Worm (Caenorhabditis elegans) whole organism, L1 larva: Measurements from ENCODE around the gene F32D8.11.
A peak's percentile ranks its signal among the peaks of the same experiment; 100 is the strongest.

Experiments used
- aly-2 ChIP-seq: fragments of 150-350 bp; optimal IDR thresholded peaks from 2 replicates; lab custom pipeline; 2014; ENCODE audit warnings: missing biosample characterization, missing genetic modification characterization
- blmp-1 ChIP-seq: fragments of 150-350 bp; optimal IDR thresholded peaks from 2 replicates; lab custom pipeline; 2014; ENCODE audit warnings: missing biosample characterization, missing genetic modification characterization
- ceh-63 ChIP-seq: fragments of 200-800 bp; sonication (Bioruptor generic); optimal IDR thresholded peaks from 2 replicates; lab custom pipeline; 2018; ENCODE audit warnings: mild to moderate bottlenecking, missing genetic modification characterization, missing compliant biosample characterization
- ceh-82 ChIP-seq, 3 experiments: fragments of 150-350 bp in 1 of 3; sonication (generic microtip) in 2 of 3; optimal IDR thresholded peaks; 2 replicates each; lab custom pipeline; 2014 to 2017; ENCODE audit warnings: missing biosample characterization in 3 of 3, missing genetic modification characterization in 3 of 3
- dpl-1 ChIP-seq, 3 experiments: fragments of 150-350 bp in 2 of 3; sonication (generic microtip) in 1 of 3; optimal IDR thresholded peaks; 2 replicates each; lab custom pipeline; 2014 to 2017; ENCODE audit warnings: missing biosample characterization in 3 of 3, missing genetic modification characterization in 3 of 3, missing genetic modification reagents in 3 of 3
- dsc-1 ChIP-seq: sonication (generic microtip); optimal IDR thresholded peaks from 2 replicates; lab custom pipeline; 2016; ENCODE audit warnings: mild to moderate bottlenecking, missing genetic modification characterization, missing compliant biosample characterization
- efl-1 ChIP-seq, 4 experiments: fragments of 150-350 bp; optimal IDR thresholded peaks in 3 of 4; peaks in 1 of 4; 1 replicate in 1 of 4; 2 replicates in 3 of 4; lab custom pipeline; 2014; ENCODE audit warnings: missing biosample characterization in 2 of 4, missing genetic modification characterization in 2 of 4, missing genetic modification reagents in 2 of 4
- egl-13 ChIP-seq: sonication (generic microtip); optimal IDR thresholded peaks from 2 replicates; lab custom pipeline; 2016; ENCODE audit warnings: missing genotype, missing genetic modification reagents, missing genetic modification characterization, missing compliant biosample characterization
- elt-3 ChIP-seq, 6 experiments: fragments of 150-350 bp in 1 of 6; sonication (generic microtip); optimal IDR thresholded peaks; 2 replicates each; lab custom pipeline; 2017 to 2018; ENCODE audit warnings: missing biosample characterization in 6 of 6, missing genetic modification characterization in 6 of 6, inconsistent platforms in 1 of 6
- fkh-10 ChIP-seq: sonication (generic microtip); optimal IDR thresholded peaks from 2 replicates; lab custom pipeline; 2017; ENCODE audit warnings: missing biosample characterization, missing genetic modification reagents, missing genetic modification characterization
- fkh-4 ChIP-seq: sonication (generic microtip); optimal IDR thresholded peaks from 2 replicates; lab custom pipeline; 2016; ENCODE audit warnings: missing compliant biosample characterization, missing genetic modification characterization, borderline replicate concordance
- fkh-8 ChIP-seq: sonication (generic microtip); optimal IDR thresholded peaks from 2 replicates; lab custom pipeline; 2016; ENCODE audit warnings: mild to moderate bottlenecking, missing genetic modification characterization, missing compliant biosample characterization
- irx-1 ChIP-seq: sonication (generic microtip); optimal IDR thresholded peaks from 2 replicates; lab custom pipeline; 2016; ENCODE audit warnings: missing genetic modification characterization, missing compliant biosample characterization
- isw-1 ChIP-seq: fragments of 200-800 bp; sonication (Bioruptor generic); IDR thresholded peaks from 2 replicates; pipeline ENCODE4 v1.3.6; 2022; ENCODE audit warnings: missing genetic modification characterization, missing compliant biosample characterization
- lin-14 ChIP-seq: fragments of 200-800 bp; sonication (Bioruptor generic); optimal IDR thresholded peaks from 2 replicates; lab custom pipeline; 2018; ENCODE audit warnings: mild to moderate bottlenecking, missing genetic modification characterization, moderate library complexity, missing compliant biosample characterization
- lin-35 ChIP-seq, 2 experiments: fragments of 150-350 bp; optimal IDR thresholded peaks; 2 replicates each; lab custom pipeline; 2014; ENCODE audit warnings: missing biosample characterization in 2 of 2, missing genetic modification characterization in 2 of 2, missing genetic modification reagents in 2 of 2
- lsy-2 ChIP-seq, 2 experiments: fragments of 150-350 bp; optimal IDR thresholded peaks; 2 replicates each; lab custom pipeline; 2014; ENCODE audit warnings: missing biosample characterization in 2 of 2, missing genetic modification characterization in 2 of 2
- mab-9 ChIP-seq: fragments of 200-800 bp; sonication (Bioruptor generic); IDR thresholded peaks from 2 replicates; pipeline ENCODE4 v1.3.6; 2022; ENCODE audit warnings: missing genetic modification reagents, missing genetic modification characterization, missing compliant biosample characterization
- mdl-1 ChIP-seq, 2 experiments: fragments of 150-350 bp; optimal IDR thresholded peaks; 2 replicates each; lab custom pipeline; 2014 to 2017; ENCODE audit warnings: missing biosample characterization in 2 of 2, missing genetic modification characterization in 2 of 2, inconsistent platforms in 1 of 2
- mef-2 ChIP-seq: fragments of 150-350 bp; optimal IDR thresholded peaks from 2 replicates; lab custom pipeline; 2014; ENCODE audit warnings: missing biosample characterization, missing genetic modification characterization
- mep-1 ChIP-seq: fragments of 150-350 bp; optimal IDR thresholded peaks from 2 replicates; lab custom pipeline; 2014; ENCODE audit warnings: missing biosample characterization, missing genetic modification characterization
- nhr-19 ChIP-seq: fragments of 200-800 bp; sonication (Bioruptor generic); conservative IDR thresholded peaks from 2 replicates; pipeline ENCODE4 v1.3.6; 2022; ENCODE audit warnings: missing genetic modification characterization, missing compliant biosample characterization
- nhr-20 ChIP-seq: sonication (generic microtip); optimal IDR thresholded peaks from 2 replicates; lab custom pipeline; 2016; ENCODE audit warnings: mild to moderate bottlenecking, missing genetic modification characterization, missing compliant biosample characterization
- nhr-47 ChIP-seq: sonication (generic microtip); optimal IDR thresholded peaks from 2 replicates; lab custom pipeline; 2016; ENCODE audit warnings: mild to moderate bottlenecking, missing genetic modification characterization, moderate library complexity, missing compliant biosample characterization
- nhr-71 ChIP-seq: sonication (generic microtip); optimal IDR thresholded peaks from 2 replicates; lab custom pipeline; 2016; ENCODE audit warnings: mild to moderate bottlenecking, missing genetic modification characterization, moderate library complexity, missing compliant biosample characterization
- nhr-76 ChIP-seq: sonication (generic microtip); optimal IDR thresholded peaks from 2 replicates; lab custom pipeline; 2017; ENCODE audit warnings: missing biosample characterization, missing genetic modification characterization
- nhr-77 ChIP-seq: fragments of 150-350 bp; optimal IDR thresholded peaks from 2 replicates; lab custom pipeline; 2014; ENCODE audit warnings: missing biosample characterization, missing genetic modification characterization
- nhr-85 ChIP-seq: sonication (generic microtip); peaks from one replicate; lab custom pipeline; 2016; ENCODE audit warnings: missing genetic modification characterization, inconsistent platforms, missing compliant biosample characterization
- nhr-90 ChIP-seq: sonication (generic microtip); optimal IDR thresholded peaks from 2 replicates; lab custom pipeline; 2016; ENCODE audit warnings: mild to moderate bottlenecking, missing genetic modification characterization, missing compliant biosample characterization; ENCODE audit not compliant: poor library complexity
- rnt-1 ChIP-seq: sonication (generic microtip); optimal IDR thresholded peaks from 2 replicates; lab custom pipeline; 2016; ENCODE audit warnings: mild to moderate bottlenecking, missing genetic modification characterization, moderate library complexity, missing compliant biosample characterization
- snpc-4 ChIP-seq: fragments of 150-350 bp; optimal IDR thresholded peaks from 2 replicates; lab custom pipeline; 2014; ENCODE audit warnings: missing biosample characterization, missing genetic modification characterization
- snu-23 ChIP-seq: sonication (generic microtip); optimal IDR thresholded peaks from 2 replicates; lab custom pipeline; 2016; ENCODE audit warnings: missing genetic modification characterization, missing compliant biosample characterization
- sox-4 ChIP-seq: sonication (generic microtip); optimal IDR thresholded peaks from 2 replicates; lab custom pipeline; 2016; ENCODE audit warnings: missing genetic modification characterization, missing compliant biosample characterization
- sptf-1 ChIP-seq: fragments of 150-350 bp; optimal IDR thresholded peaks from 2 replicates; lab custom pipeline; 2014; ENCODE audit warnings: missing biosample characterization, missing genetic modification characterization
- swsn-7 ChIP-seq: sonication (generic microtip); optimal IDR thresholded peaks from 2 replicates; lab custom pipeline; 2016; ENCODE audit warnings: missing genetic modification characterization, missing compliant biosample characterization
- tbx-2 ChIP-seq: sonication (generic microtip); optimal IDR thresholded peaks from 2 replicates; lab custom pipeline; 2016; ENCODE audit warnings: missing genetic modification characterization, missing compliant biosample characterization
- unc-130 ChIP-seq: fragments of 150-350 bp; optimal IDR thresholded peaks from 2 replicates; lab custom pipeline; 2017; ENCODE audit warnings: missing biosample characterization, missing genetic modification characterization, inconsistent platforms
- unc-86 ChIP-seq: sonication (generic microtip); optimal IDR thresholded peaks from 2 replicates; lab custom pipeline; 2016; ENCODE audit warnings: missing genetic modification characterization, missing compliant biosample characterization
- xbp-1 ChIP-seq: sonication (generic microtip); optimal IDR thresholded peaks from 2 replicates; lab custom pipeline; 2016; ENCODE audit warnings: missing genetic modification characterization, missing compliant biosample characterization
- zag-1 ChIP-seq: fragments of 150-350 bp; optimal IDR thresholded peaks from 2 replicates; lab custom pipeline; 2014; ENCODE audit warnings: missing biosample characterization, missing genetic modification characterization
- ztf-4 ChIP-seq: fragments of 150-350 bp; optimal IDR thresholded peaks from 2 replicates; lab custom pipeline; 2014; ENCODE audit warnings: missing biosample characterization, missing genetic modification characterization

The F32D8.11 gene

ce11 chrV:10871457-10871861, 17.5 kb downstream of the F32D8.11 start (continued):
- TF ChIP-seq nhr-77 (peak; percentile 88), mef-2 (tag; lab: Kevin White, UChicago) (peak; percentile 10), nhr-90 (tag; lab: Kevin White, UChicago) (peak; percentile 54), mdl-1 (tag; optimal IDR thresholded peaks at IDR 0.05; lab: Kevin White, UChicago) (peak; percentile 79 to 95), zag-1 (tag; lab: Kevin White, UChicago) (no peak), unc-130 (tag; lab: Kevin White, UChicago) (peak; percentile 56), lsy-2 (tag; optimal IDR thresholded peaks at IDR 0.05; lab: Kevin White, UChicago) (peak; percentile 73 to 84), ztf-4 (peak; percentile 68), nhr-71 (peak; percentile 97), swsn-7 (tag; lab: Kevin White, UChicago) (peak; percentile 84), fkh-4 (tag; lab: Kevin White, UChicago) (no peak)

ce11 chrV:10870050-10870449, 18.9 kb downstream of the F32D8.11 start:
- peak in 1 of 2 experiments; percentile 26 for TF ChIP-seq mdl-1 (tag; optimal IDR thresholded peaks at IDR 0.05; lab: Kevin White, UChicago)
- TF ChIP-seq rnt-1 (tag; lab: Kevin White, UChicago), result peak; percentile 45
- peak; percentile 61 for TF ChIP-seq lin-14
- no peak for TF ChIP-seq sptf-1 (tag; lab: Kevin White, UChicago)
- TF ChIP-seq ceh-63 (GFP tag; lab: Kevin White, UChicago), result no peak
- peak; percentile 31 for TF ChIP-seq nhr-85 (tag; lab: Kevin White, UChicago)
- peak; percentile 63 for TF ChIP-seq nhr-71
- TF ChIP-seq nhr-19 (GFP tag; lab: Robert Waterston, UW), result peak; percentile 28
- peak; percentile 9 for TF ChIP-seq dsc-1 (tag; lab: Kevin White, UChicago)

- TF ChIP-seq ceh-82 (tag; optimal IDR thresholded peaks at IDR 0.05; lab: Kevin White, UChicago), result no peak
- TF ChIP-seq fkh-10, result peak; percentile 59
- TF ChIP-seq egl-13 (tag; lab: Kevin White, UChicago), result peak; percentile 77
- TF ChIP-seq fkh-8 (tag; lab: Kevin White, UChicago), result peak; percentile 80
- TF ChIP-seq nhr-85 (tag; lab: Kevin White, UChicago), result peak; percentile 88
- TF ChIP-seq mef-2 (tag; lab: Kevin White, UChicago), result peak; percentile 27
- TF ChIP-seq sox-4 (tag; lab: Kevin White, UChicago), result peak; percentile 27
- peak; percentile 14 for TF ChIP-seq mep-1 (tag; lab: Kevin White, UChicago)
- TF ChIP-seq efl-1 (optimal IDR thresholded peaks at IDR 0.05; lab: Kevin White, UChicago), result peak in 1 of 2 experiments; percentile 18
- TF ChIP-seq efl-1 (GFP tag; optimal IDR thresholded peaks at IDR 0.05 in 1 of 2; lab: Kevin White, UChicago), result no peak
- TF ChIP-seq snpc-4 (tag; lab: Kevin White, UChicago), result no peak
- peak; percentile 62 for TF ChIP-seq blmp-1
- no peak for TF ChIP-seq aly-2 (tag; lab: Kevin White, UChicago)
- peak in 3 of 6 experiments; percentile 35 to 69 (median 40) for TF ChIP-seq elt-3 (tag; optimal IDR thresholded peaks at IDR 0.05; lab: Kevin White, UChicago)
- peak; percentile 74 for TF ChIP-seq snu-23 (GFP tag; lab: Kevin White, UChicago)
- peak; percentile 28 for TF ChIP-seq irx-1 (tag; lab: Kevin White, UChicago)
- peak; percentile 41 to 42 for TF ChIP-seq lsy-2 (tag; optimal IDR thresholded peaks at IDR 0.05; lab: Kevin White, UChicago)
- TF ChIP-seq unc-86 (tag; lab: Kevin White, UChicago), result peak; percentile 31
- peak; percentile 75 for TF ChIP-seq nhr-20
- TF ChIP-seq mdl-1 (tag; optimal IDR thresholded peaks at IDR 0.05; lab: Kevin White, UChicago), result peak in 1 of 2 experiments; percentile 50
- TF ChIP-seq nhr-47 (tag; lab: Kevin White, UChicago), result peak; percentile 77
- TF ChIP-seq nhr-71, result peak; percentile 81
- TF ChIP-seq dpl-1 (GFP tag; optimal IDR thresholded peaks at IDR 0.05; lab: Kevin White, UChicago), result no peak
- no peak for TF ChIP-seq isw-1 (GFP tag; lab: Robert Waterston, UW)
- TF ChIP-seq tbx-2 (tag; lab: Kevin White, UChicago), result peak; percentile 64
- no peak for TF ChIP-seq nhr-76 (tag; lab: Kevin White, UChicago)
- TF ChIP-seq lin-35 (GFP tag; optimal IDR thresholded peaks at IDR 0.05; lab: Kevin White, UChicago), result peak; percentile 27 to 37
- peak; percentile 47 for TF ChIP-seq swsn-7 (tag; lab: Kevin White, UChicago)
- TF ChIP-seq mab-9 (GFP tag; lab: Robert Waterston, UW), result 0 out of 2 replicates have a peak, but pooled peaks have one; percentile 42
- peak; percentile 41 for TF ChIP-seq xbp-1 (tag; lab: Kevin White, UChicago)
- TF ChIP-seq lin-14, result peak; percentile 91
- TF ChIP-seq nhr-19 (GFP tag; lab: Robert Waterston, UW), result peak; percentile 41
- TF ChIP-seq rnt-1 (tag; lab: Kevin White, UChicago), result no peak
- peak; percentile 56 for TF ChIP-seq nhr-90 (tag; lab: Kevin White, UChicago)
- TF ChIP-seq, all 84 proteins: peak for 26
These were observed 21.4 kb downstream of the F32D8.11 start for ce11 chrV:10867586-10867985.
